Worm (Caenorhabditis elegans): Measurements from ENCODE around the gene srxa-1.

- no peak for TF ChIP-seq Y105C5A.15 (GFP tag; IDR thresholded peaks at IDR 0.05)
- TF ChIP-seq ztf-7 (tag; optimal IDR thresholded peaks at IDR 0.05) = no peak
- TF ChIP-seq nhr-41 (GFP tag; IDR thresholded peaks at IDR 0.05) = no peak
- no peak for TF ChIP-seq lin-15B (tag; optimal IDR thresholded peaks at IDR 0.05)
- no peak for TF ChIP-seq nhr-102 (tag; optimal IDR thresholded peaks at IDR 0.05)
- TF ChIP-seq ceh-44 (GFP tag; IDR thresholded peaks at IDR 0.05) = no peak
- TF ChIP-seq fkh-10 (GFP tag; optimal IDR thresholded peaks at IDR 0.05) = no peak
These were observed 16.1 kb downstream of the srxa-1 start for ce11 chrV:20747964-20748363.

Measured in whole organism, L4 larva.